Worm (Caenorhabditis elegans) whole organism, L4 larva: ENCODE measurements around the gene lpr-5.

Experiments used
- D1046.2 ChIP-seq: fragments of 200-800 bp; sonication (Bioruptor generic); IDR thresholded peaks from 2 replicates; pipeline ENCODE4 v1.3.6; 2022; ENCODE audit warnings: missing genetic modification characterization, missing compliant biosample characterization
- F26F4.8 ChIP-seq: fragments of 200-800 bp; sonication (Bioruptor generic); conservative IDR thresholded peaks from 2 replicates; pipeline ENCODE4 v1.3.6; 2022; ENCODE audit warnings: missing genetic modification characterization, missing compliant biosample characterization
- F37D6.2 ChIP-seq: sonication (generic microtip); optimal IDR thresholded peaks from 2 replicates; lab custom pipeline; 2016; ENCODE audit warnings: mild to moderate bottlenecking, missing genetic modification characterization, missing compliant biosample characterization
- F44E2.7 ChIP-seq: fragments of 200-800 bp; sonication (Bioruptor generic); IDR thresholded peaks from 2 replicates; pipeline ENCODE4 v2.1.2; 2022; ENCODE audit warnings: missing genetic modification characterization, missing compliant biosample characterization
- F49E8.2 ChIP-seq: sonication (generic microtip); optimal IDR thresholded peaks from 2 replicates; lab custom pipeline; 2016; ENCODE audit warnings: missing compliant biosample characterization, mild to moderate bottlenecking, missing genetic modification characterization, borderline replicate concordance
- R02D3.7 ChIP-seq: fragments of 150-350 bp; sonication (generic microtip); optimal IDR thresholded peaks from 3 replicates; lab custom pipeline; 2014; ENCODE audit warnings: missing biosample characterization, missing genetic modification characterization
- T20F7.1 ChIP-seq: fragments of 200-800 bp; sonication (Bioruptor generic); optimal IDR thresholded peaks from 2 replicates; lab custom pipeline; 2018; ENCODE audit warnings: mild to moderate bottlenecking, missing genetic modification characterization, missing compliant biosample characterization
- T26A8.4 ChIP-seq: fragments of 200-800 bp; sonication (Bioruptor generic); IDR thresholded peaks from 2 replicates; pipeline ENCODE4 v1.3.6; 2022; ENCODE audit warnings: missing genetic modification characterization, missing compliant biosample characterization
- Y48G9A.11 ChIP-seq: fragments of 200-800 bp; sonication (Bioruptor generic); IDR thresholded peaks from 2 replicates; pipeline ENCODE4 v1.3.6; 2022; ENCODE audit warnings: missing genetic modification reagents, missing genetic modification characterization, missing compliant biosample characterization
- ZK337.2 ChIP-seq: fragments of 200-800 bp; sonication (Bioruptor generic); IDR thresholded peaks from 2 replicates; pipeline ENCODE4 v1.3.6; 2022; ENCODE audit warnings: missing genetic modification reagents, missing genetic modification characterization, missing compliant biosample characterization
- ZK546.5 ChIP-seq, 2 experiments: sonication (generic microtip); optimal IDR thresholded peaks; 2 replicates each; lab custom pipeline; 2017; ENCODE audit warnings: missing biosample characterization in 2 of 2, missing genetic modification characterization in 2 of 2
- aha-1 ChIP-seq: fragments of 150-350 bp; peaks from one replicate; lab custom pipeline; 2014; ENCODE audit warnings: missing biosample characterization, missing genetic modification characterization
- aly-2 ChIP-seq: sonication (generic microtip); optimal IDR thresholded peaks from 2 replicates; lab custom pipeline; 2018; ENCODE audit warnings: missing biosample characterization, missing genetic modification characterization
- ama-1 ChIP-seq: fragments of 150-350 bp; optimal IDR thresholded peaks from 2 replicates; lab custom pipeline; 2014; ENCODE audit warnings: inconsistent platforms, mixed read lengths
- ceh-20 ChIP-seq: fragments of 200-800 bp; sonication (Bioruptor generic); IDR thresholded peaks from 2 replicates; pipeline ENCODE4 v1.3.6; 2022; ENCODE audit warnings: missing genetic modification reagents, missing genetic modification characterization, missing compliant biosample characterization
- ceh-28 ChIP-seq: fragments of 150-350 bp; optimal IDR thresholded peaks from 2 replicates; lab custom pipeline; 2014; ENCODE audit warnings: missing biosample characterization, missing genetic modification reagents, missing genetic modification characterization
- ceh-44 ChIP-seq: fragments of 200-800 bp; sonication (Bioruptor generic); IDR thresholded peaks from 2 replicates; pipeline ENCODE4 v1.3.6; 2022; ENCODE audit warnings: missing genetic modification reagents, missing genetic modification characterization, missing compliant biosample characterization
- ceh-62 ChIP-seq: sonication (generic microtip); optimal IDR thresholded peaks from 2 replicates; lab custom pipeline; 2017; ENCODE audit warnings: missing biosample characterization, missing genetic modification characterization
- cey-2 ChIP-seq: sonication (generic microtip); optimal IDR thresholded peaks from 3 replicates; lab custom pipeline; 2017; ENCODE audit warnings: missing genetic modification characterization, mild to moderate bottlenecking, missing compliant biosample characterization, antibody characterized with exemption, borderline replicate concordance; ENCODE audit not compliant: insufficient read depth
- dmd-8 ChIP-seq: fragments of 200-800 bp; sonication (Bioruptor generic); IDR thresholded peaks from 2 replicates; pipeline ENCODE4 v1.3.6; 2022; ENCODE audit warnings: missing genetic modification characterization, missing compliant biosample characterization
- dpl-1 ChIP-seq: fragments of 150-350 bp; optimal IDR thresholded peaks from 2 replicates; lab custom pipeline; 2014; ENCODE audit warnings: missing biosample characterization, missing genetic modification reagents, missing genetic modification characterization
- duxl-1 ChIP-seq: sonication (generic microtip); optimal IDR thresholded peaks from 2 replicates; lab custom pipeline; 2016; ENCODE audit warnings: mild to moderate bottlenecking, missing genetic modification characterization, moderate library complexity, missing compliant biosample characterization; ENCODE audit not compliant: poor library complexity
- dve-1 ChIP-seq: sonication (generic microtip); optimal IDR thresholded peaks from 2 replicates; lab custom pipeline; 2017; ENCODE audit warnings: antibody characterized with exemption, mild to moderate bottlenecking, missing genetic modification characterization, missing compliant biosample characterization; ENCODE audit not compliant: insufficient read depth
- gei-8 ChIP-seq: fragments of 200-800 bp; sonication (Bioruptor generic); optimal IDR thresholded peaks from 2 replicates; lab custom pipeline; 2018; ENCODE audit warnings: mild to moderate bottlenecking, missing genetic modification characterization, missing compliant biosample characterization
- hlh-11 ChIP-seq: fragments of 200-800 bp; sonication (Bioruptor generic); optimal IDR thresholded peaks from 2 replicates; lab custom pipeline; 2018; ENCODE audit warnings: mild to moderate bottlenecking, missing genetic modification characterization, missing compliant biosample characterization
- hlh-30 ChIP-seq: sonication (generic microtip); optimal IDR thresholded peaks from 2 replicates; lab custom pipeline; 2017; ENCODE audit warnings: antibody characterized with exemption, mild to moderate bottlenecking, missing genetic modification characterization, missing compliant biosample characterization; ENCODE audit not compliant: insufficient read depth
- lin-13 ChIP-seq: fragments of 150-350 bp; optimal IDR thresholded peaks from 2 replicates; lab custom pipeline; 2014; ENCODE audit warnings: missing biosample characterization, missing genetic modification reagents, missing genetic modification characterization
- mdl-1 ChIP-seq, 2 experiments: fragments of 150-350 bp in 1 of 2; sonication (generic microtip) in 1 of 2; optimal IDR thresholded peaks; 2 replicates each; lab custom pipeline; 2014 to 2017; ENCODE audit warnings: missing biosample characterization in 2 of 2, missing genetic modification characterization in 2 of 2
- mep-1 ChIP-seq: fragments of 150-350 bp; sonication (generic microtip); optimal IDR thresholded peaks from 3 replicates; lab custom pipeline; 2014; ENCODE audit warnings: missing biosample characterization, missing genetic modification characterization
- mxl-3 ChIP-seq: fragments of 200-800 bp; sonication (Bioruptor generic); optimal IDR thresholded peaks from 2 replicates; lab custom pipeline; 2018; ENCODE audit warnings: mild to moderate bottlenecking, missing genetic modification characterization, missing compliant biosample characterization
- nhr-10 ChIP-seq: fragments of 150-350 bp; optimal IDR thresholded peaks from 2 replicates; lab custom pipeline; 2014; ENCODE audit warnings: missing biosample characterization, missing genetic modification characterization
- nhr-11 ChIP-seq: fragments of 150-350 bp; optimal IDR thresholded peaks from 2 replicates; lab custom pipeline; 2014; ENCODE audit warnings: missing biosample characterization, missing genetic modification characterization
- nhr-28 ChIP-seq: fragments of 150-350 bp; optimal IDR thresholded peaks from 2 replicates; lab custom pipeline; 2014; ENCODE audit warnings: missing biosample characterization, missing genetic modification characterization
- nhr-48 ChIP-seq: sonication (generic microtip); optimal IDR thresholded peaks from 2 replicates; lab custom pipeline; 2016; ENCODE audit warnings: mild to moderate bottlenecking, missing genetic modification characterization, missing compliant biosample characterization
- nhr-76 ChIP-seq: fragments of 150-350 bp; optimal IDR thresholded peaks from 2 replicates; lab custom pipeline; 2014; ENCODE audit warnings: missing biosample characterization, missing genetic modification characterization
- nhr-77 ChIP-seq: fragments of 150-350 bp; optimal IDR thresholded peaks from 2 replicates; lab custom pipeline; 2014; ENCODE audit warnings: missing biosample characterization, missing genetic modification characterization
- pha-4 ChIP-seq, 2 experiments: fragments of 150-350 bp in 1 of 2; fragments of 200-800 bp in 1 of 2; sonication (Bioruptor generic) in 1 of 2; IDR thresholded peaks in 1 of 2; optimal IDR thresholded peaks in 1 of 2; 2 replicates each; pipeline versions ENCODE4 v1.3.6 to Lab custom; 2014 to 2022; ENCODE audit warnings: missing genetic modification characterization in 2 of 2, missing genetic modification reagents in 2 of 2, missing biosample characterization in 1 of 2, missing compliant biosample characterization in 1 of 2
- php-3 ChIP-seq: fragments of 200-800 bp; sonication (Bioruptor generic); IDR thresholded peaks from 2 replicates; pipeline ENCODE4 v1.3.6; 2022; ENCODE audit warnings: missing genetic modification reagents, missing genetic modification characterization, missing compliant biosample characterization
- rbr-2 ChIP-seq: sonication (generic microtip); optimal IDR thresholded peaks from 2 replicates; lab custom pipeline; 2016; ENCODE audit warnings: missing genotype, missing genetic modification characterization, missing compliant biosample characterization
- sdz-12 ChIP-seq: fragments of 200-800 bp; sonication (Bioruptor generic); optimal IDR thresholded peaks from 2 replicates; lab custom pipeline; 2018; ENCODE audit warnings: mild to moderate bottlenecking, missing genetic modification characterization, missing compliant biosample characterization
- skn-1 ChIP-seq: fragments of 150-350 bp; optimal IDR thresholded peaks from 2 replicates; lab custom pipeline; 2014; ENCODE audit warnings: missing biosample characterization, missing genetic modification characterization
- snpc-1.2 ChIP-seq: fragments of 200-800 bp; sonication (Bioruptor generic); IDR thresholded peaks from 2 replicates; pipeline ENCODE4 v1.3.6; 2022; ENCODE audit warnings: missing genetic modification reagents, missing genetic modification characterization, missing compliant biosample characterization
- snpc-4 ChIP-seq: fragments of 150-350 bp; optimal IDR thresholded peaks from 2 replicates; lab custom pipeline; 2014; ENCODE audit warnings: missing biosample characterization, missing genetic modification characterization
- spr-1 ChIP-seq: sonication (generic microtip); optimal IDR thresholded peaks from 2 replicates; lab custom pipeline; 2016; ENCODE audit warnings: mild to moderate bottlenecking, missing genetic modification characterization, missing compliant biosample characterization
- tra-1 ChIP-seq: fragments of 200-800 bp; sonication (Bioruptor generic); IDR thresholded peaks from 2 replicates; pipeline ENCODE4 v1.3.6; 2022; ENCODE audit warnings: missing genetic modification reagents, missing genetic modification characterization, missing compliant biosample characterization
- unc-130 ChIP-seq: sonication (generic microtip); optimal IDR thresholded peaks from 2 replicates; lab custom pipeline; 2016; ENCODE audit warnings: missing genetic modification reagents, missing genetic modification characterization, missing compliant biosample characterization
- unc-62 ChIP-seq, 3 experiments: fragments of 150-350 bp in 1 of 3; sonication (generic microtip); optimal IDR thresholded peaks in 2 of 3; peaks in 1 of 3; 1 replicate in 1 of 3; 2 replicates in 2 of 3; lab custom pipeline; 2014 to 2017; ENCODE audit warnings: missing biosample characterization in 3 of 3, missing genetic modification characterization in 3 of 3, missing genetic modification reagents in 3 of 3, missing genotype in 1 of 3
- zfp-3 ChIP-seq: fragments of 200-800 bp; sonication (Bioruptor generic); conservative IDR thresholded peaks from 2 replicates; pipeline ENCODE4 v1.3.6; 2022; ENCODE audit warnings: missing genetic modification reagents, missing genetic modification characterization, missing compliant biosample characterization
- zip-2 ChIP-seq: fragments of 150-350 bp; optimal IDR thresholded peaks from 2 replicates; lab custom pipeline; 2014; ENCODE audit warnings: missing biosample characterization, missing genetic modification characterization
- ztf-11 ChIP-seq: fragments of 150-350 bp; optimal IDR thresholded peaks from 2 replicates; lab custom pipeline; 2014; ENCODE audit warnings: missing biosample characterization, missing genetic modification characterization

lpr-5 gene

ce11 chrX:11095480-11095879 is 33.6 kb downstream of the lpr-5 start (continued):
- TF ChIP-seq nhr-77 (tag; lab: Kevin White, UChicago) (peak; percentile 27), ZK546.5 (tag; optimal IDR thresholded peaks at IDR 0.05; lab: Kevin White, UChicago) (no peak), ceh-20 (GFP tag; lab: Robert Waterston, UW) (peak; percentile 89), zip-2 (peak; percentile 75), sdz-12 (GFP tag; lab: Kevin White, UChicago) (peak; percentile 59), hlh-30 (peak; percentile 78), snpc-4 (tag; lab: Kevin White, UChicago) (no peak), mdl-1 (tag; optimal IDR thresholded peaks at IDR 0.05; lab: Kevin White, UChicago) (peak in 1 of 2 experiments; percentile 82), duxl-1 (tag; lab: Kevin White, UChicago) (peak; percentile 93), F44E2.7 (GFP tag; lab: Robert Waterston, UW) (no peak), D1046.2 (GFP tag; lab: Robert Waterston, UW) (peak; percentile 84), nhr-48 (tag; lab: Kevin White, UChicago) (peak; percentile 80), ZK337.2 (GFP tag; lab: Robert Waterston, UW) (peak; percentile 85), php-3 (GFP tag; lab: Robert Waterston, UW) (peak; percentile 83), pha-4 (GFP tag; IDR thresholded peaks at IDR 0.05; lab: Robert Waterston, UW) (peak; percentile 90), pha-4 (tag; optimal IDR thresholded peaks at IDR 0.05; lab: Kevin White, UChicago) (no peak), spr-1 (tag; lab: Kevin White, UChicago) (peak; percentile 88), F37D6.2 (tag; lab: Kevin White, UChicago) (peak; percentile 93), snpc-1.2 (GFP tag; lab: Robert Waterston, UW) (peak; percentile 92), dpl-1 (peak; percentile 50), R02D3.7 (tag; lab: Kevin White, UChicago) (no peak), mxl-3 (GFP tag; lab: Kevin White, UChicago) (peak; percentile 71), Y48G9A.11 (GFP tag; lab: Robert Waterston, UW) (no peak; the same call in 1 of the 2 replicates), F49E8.2 (peak; percentile 65), ceh-62 (tag; lab: Kevin White, UChicago) (no peak), nhr-10 (no peak), dve-1 (peak; percentile 79), unc-130 (GFP tag; lab: Kevin White, UChicago) (peak; percentile 29), ama-1 (no peak), nhr-11 (tag; lab: Kevin White, UChicago) (peak; percentile 55), T20F7.1 (GFP tag; lab: Kevin White, UChicago) (peak; percentile 59), mep-1 (tag; lab: Kevin White, UChicago) (peak; percentile 92), T26A8.4 (GFP tag; lab: Robert Waterston, UW) (no peak), aly-2 (tag; lab: Kevin White, UChicago) (no peak), aha-1 (peak; percentile 99), nhr-28 (tag; lab: Kevin White, UChicago) (peak; percentile 45), ceh-44 (GFP tag; lab: Robert Waterston, UW) (peak; percentile 75; the same call in 1 of the 2 replicates), skn-1 (tag; lab: Kevin White, UChicago) (no peak), ceh-28 (tag; lab: Kevin White, UChicago) (no peak), hlh-11 (tag; lab: Kevin White, UChicago) (peak; percentile 78), unc-62 (GFP tag; optimal IDR thresholded peaks at IDR 0.05 in 1 of 2; lab: Kevin White, UChicago) (peak in 1 of 2 experiments; percentile 95), unc-62 (tag; optimal IDR thresholded peaks at IDR 0.05; lab: Kevin White, UChicago) (no peak), F26F4.8 (0 out of 2 replicates have a peak, but pooled peaks have one; percentile 50), cey-2 (tag; lab: Kevin White, UChicago) (no peak), nhr-76 (tag; lab: Kevin White, UChicago) (no peak), ztf-11 (tag; lab: Kevin White, UChicago) (no peak), zfp-3 (peak; percentile 73; the same call in 1 of the 2 replicates), rbr-2 (tag; lab: Kevin White, UChicago) (peak; percentile 93), gei-8 (peak; percentile 55), tra-1 (GFP tag; lab: Robert Waterston, UW) (peak; percentile 91), lin-13 (peak; percentile 67), dmd-8 (GFP tag; lab: Robert Waterston, UW) (peak; percentile 92)
